Fruit fly (Drosophila melanogaster): ENCODE measurements around the gene CG12708.

Gene CG12708

DNA sequence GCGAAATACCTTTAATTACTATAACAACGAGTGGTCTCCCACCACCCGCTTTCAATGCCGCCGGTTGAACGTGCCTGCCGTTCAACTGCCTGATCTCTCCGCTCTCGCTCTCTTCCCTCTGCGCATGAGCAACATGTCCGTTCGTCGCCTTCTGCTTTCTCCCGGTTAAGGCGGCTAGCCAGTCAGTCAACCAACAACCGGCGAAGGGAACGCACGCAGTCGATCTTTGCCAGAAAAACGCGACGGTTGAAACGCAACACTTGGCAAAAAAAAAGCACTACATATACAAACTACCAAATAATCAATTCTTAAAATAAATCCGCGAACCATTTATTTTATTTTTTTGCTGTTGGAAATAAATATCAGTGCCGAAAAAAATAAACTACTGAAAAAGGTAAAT, at the start of gene CG12708 (continued):
- no peak for TF ChIP-seq CG7745 (tag; optimal IDR thresholded peaks at IDR 0.05)
- no peak for TF ChIP-seq Ada2b (GFP tag; IDR thresholded peaks at IDR 0.05)
- TF ChIP-seq Trl (optimal IDR thresholded peaks at IDR 0.05): peak in 1 of 2 experiments; percentile 74
- no peak for TF ChIP-seq Trl (GFP tag; optimal IDR thresholded peaks at IDR 0.05)
- no peak for TF ChIP-seq ttk (GFP tag; IDR thresholded peaks at IDR 0.05)
- TF ChIP-seq CG13424 (tag; optimal IDR thresholded peaks at IDR 0.05): no peak
- peak; percentile 9 for TF ChIP-seq CG33557 (GFP tag; optimal IDR thresholded peaks at IDR 0.05)
- TF ChIP-seq CHES-1-like (GFP tag; optimal IDR thresholded peaks at IDR 0.05): no peak

DNA sequence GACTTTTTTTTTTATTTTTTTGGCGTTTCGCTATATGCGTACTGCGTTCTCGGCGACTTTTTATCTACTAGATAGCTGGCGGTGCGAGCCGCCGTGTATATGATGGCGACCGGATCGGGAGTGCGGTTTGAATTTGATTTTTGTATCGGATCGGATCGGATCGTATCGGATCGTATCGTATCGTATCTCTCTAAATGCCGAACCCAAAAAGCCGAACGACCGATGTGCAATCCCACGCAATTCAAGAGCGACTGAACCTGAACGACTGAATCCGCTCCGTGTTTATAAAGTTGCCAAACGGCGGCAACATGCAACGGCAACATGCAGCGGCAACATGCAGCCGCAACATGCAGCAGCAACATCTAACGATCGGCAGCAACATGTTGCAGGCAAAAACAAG, 49.0 kb upstream of the CG12708 start:
- no peak for TF ChIP-seq Antp (GFP tag; optimal IDR thresholded peaks at IDR 0.05)
- no peak for TF ChIP-seq CG3847 (GFP tag; IDR thresholded peaks at IDR 0.05)
- no peak for TF ChIP-seq CG1647 (GFP tag; optimal IDR thresholded peaks at IDR 0.05)
- TF ChIP-seq CG11695 (GFP tag; IDR thresholded peaks at IDR 0.05): no peak
- no peak for TF ChIP-seq Ets65A (GFP tag)
- TF ChIP-seq MBD-R2 (GFP tag; IDR thresholded peaks at IDR 0.05): no peak
- TF ChIP-seq Chrac-16 (GFP tag; optimal IDR thresholded peaks at IDR 0.05): no peak
- TF ChIP-seq peb (GFP tag; IDR thresholded peaks at IDR 0.05): no peak
- peak; percentile 25; the same call in 1 of the 3 replicates for TF ChIP-seq dysf (GFP tag; IDR thresholded peaks at IDR 0.05)
- TF ChIP-seq CG15011 (GFP tag; optimal IDR thresholded peaks at IDR 0.05): no peak
- no peak for TF ChIP-seq CG14050 (GFP tag; IDR thresholded peaks at IDR 0.05)
- TF ChIP-seq NC2α (GFP tag; optimal IDR thresholded peaks at IDR 0.05): no peak
- no peak for TF ChIP-seq Hr3 (GFP tag; optimal IDR thresholded peaks at IDR 0.05)
- TF ChIP-seq amos (GFP tag; IDR thresholded peaks at IDR 0.05; ENCODE audit: partially characterized antibody): peak; percentile 60
- no peak for TF ChIP-seq CG4328 (GFP tag; optimal IDR thresholded peaks at IDR 0.05)
- TF ChIP-seq CG42726 (GFP tag; IDR thresholded peaks at IDR 0.05; ENCODE audit: partially characterized antibody): no peak
- TF ChIP-seq phol (tag; optimal IDR thresholded peaks at IDR 0.05): no peak
- no peak for TF ChIP-seq CG9817 (tag; optimal IDR thresholded peaks at IDR 0.05)
- TF ChIP-seq CG15514 (GFP tag; optimal IDR thresholded peaks at IDR 0.05): peak; percentile 14
- no peak for TF ChIP-seq pho (GFP tag; optimal IDR thresholded peaks at IDR 0.05)
- TF ChIP-seq klu (GFP tag; IDR thresholded peaks at IDR 0.05): no peak
- no peak for TF ChIP-seq lmd (GFP tag; IDR thresholded peaks at IDR 0.05)
- TF ChIP-seq ac (GFP tag; optimal IDR thresholded peaks at IDR 0.05): no peak
- no peak for TF ChIP-seq zf30C (GFP tag; optimal IDR thresholded peaks at IDR 0.05)
- no peak for TF ChIP-seq lola (GFP tag; optimal IDR thresholded peaks at IDR 0.05)
- TF ChIP-seq CG2875 (GFP tag; optimal IDR thresholded peaks at IDR 0.05): no peak
- no peak for TF ChIP-seq Dad (GFP tag; optimal IDR thresholded peaks at IDR 0.05)
- TF ChIP-seq sim (GFP tag; IDR thresholded peaks at IDR 0.05): no peak
- TF ChIP-seq tup (GFP tag; optimal IDR thresholded peaks at IDR 0.05): no peak
- no peak for TF ChIP-seq org-1 (GFP tag; optimal IDR thresholded peaks at IDR 0.05)
- TF ChIP-seq CG17361 (GFP tag; IDR thresholded peaks at IDR 0.05): no peak
- TF ChIP-seq CG11093 (GFP tag; IDR thresholded peaks at IDR 0.05): no peak
- peak; percentile 94 for TF ChIP-seq Jarid2 (GFP tag; optimal IDR thresholded peaks at IDR 0.05)
- TF ChIP-seq HHEX (GFP tag; optimal IDR thresholded peaks at IDR 0.05): no peak
- no peak for TF ChIP-seq CG15269 (tag; optimal IDR thresholded peaks at IDR 0.05)
- TF ChIP-seq chif (GFP tag; optimal IDR thresholded peaks at IDR 0.05): no peak
- no peak for TF ChIP-seq CG7928 (GFP tag; optimal IDR thresholded peaks at IDR 0.05)
- TF ChIP-seq Optix (GFP tag; IDR thresholded peaks at IDR 0.05): peak; percentile 40; the same call in 1 of the 3 replicates
- 0 out of 2 replicates have a peak, but pooled peaks have one; percentile 7 for TF ChIP-seq CG32772 (GFP tag; IDR thresholded peaks at IDR 0.05)
- no peak for TF ChIP-seq onecut (GFP tag; IDR thresholded peaks at IDR 0.05)
- TF ChIP-seq CG10267 (tag; optimal IDR thresholded peaks at IDR 0.05): no peak
- no peak for TF ChIP-seq CG8924 (tag; optimal IDR thresholded peaks at IDR 0.05)
- TF ChIP-seq Xrp1 (GFP tag; IDR thresholded peaks at IDR 0.05): 0 out of 2 replicates have a peak, but pooled peaks have one; percentile 8
